Fruit fly (Drosophila melanogaster) S2 (cell line): ENCODE measurements around the gene CG7298.

ENCODE experiments used
- CG8478 ChIP-seq: fragments of >200 bp; optimal IDR thresholded peaks from 2 replicates; lab custom pipeline; 2018
- CTCF ChIP-seq, 2 experiments: fragments of >200 bp; optimal IDR thresholded peaks; 2 replicates each; lab custom pipeline; 2018

DNA sequence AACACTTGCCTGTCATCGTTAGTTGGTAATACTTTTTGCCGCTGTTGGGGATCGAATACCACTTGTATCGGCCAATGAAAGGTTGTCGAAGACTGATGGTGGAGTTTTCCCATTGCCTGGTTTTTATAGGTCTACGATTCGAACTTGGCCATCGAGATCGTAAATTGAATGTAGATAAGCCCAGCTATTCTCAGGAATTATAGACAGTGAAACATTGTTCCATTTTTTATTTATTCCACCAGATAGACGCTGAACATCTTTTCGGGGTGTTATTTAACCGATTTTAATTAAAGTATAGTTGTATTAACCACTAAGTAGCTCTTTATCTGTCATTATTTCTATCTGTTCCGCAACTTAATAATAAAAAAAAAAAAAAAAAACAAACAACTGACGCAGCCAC is at the start of gene CG7298:
- no peak for TF ChIP-seq CTCF (optimal IDR thresholded peaks at IDR 0.05; lab: Kevin White, UChicago)
- no peak for TF ChIP-seq CG8478 (lab: Kevin White, UChicago)
